Worm (Caenorhabditis elegans) whole organism, dauer: Measurements from ENCODE around the gene F02E8.4.

Experiments
- unc-62 ChIP-seq: sonication (generic microtip); optimal IDR thresholded peaks from 2 replicates; lab custom pipeline; 2017; ENCODE audit warnings: missing biosample characterization, missing genetic modification reagents, missing genetic modification characterization

The F02E8.4 gene

ce11 chrX:4492199-4492598, 38.3 kb downstream of the F02E8.4 start, which contains the start of gene F46H6.5:
F46H6.5 (minus strand) TSS chrX:4492208.
- TF ChIP-seq unc-62 (GFP tag; lab: Kevin White, UChicago): no peak

ce11 chrX:4493439-4494006, 39.6 kb downstream of the F02E8.4 start:
- TF ChIP-seq unc-62 (GFP tag; lab: Kevin White, UChicago): no peak

- TF ChIP-seq unc-62 (GFP tag; lab: Kevin White, UChicago): no peak
These were observed 42.1 kb downstream of the F02E8.4 start for ce11 chrX:4495814-4496567.

ce11 chrX:4498078-4498477, 44.2 kb downstream of the F02E8.4 start:
- TF ChIP-seq unc-62 (GFP tag; lab: Kevin White, UChicago): no peak

- no peak for TF ChIP-seq unc-62 (GFP tag; lab: Kevin White, UChicago)
These were observed 44.6 kb downstream of the F02E8.4 start for ce11 chrX:4498478-4498877.

ce11 chrX:4500499-4500898, 46.6 kb downstream of the F02E8.4 start:
- TF ChIP-seq unc-62 (GFP tag; lab: Kevin White, UChicago): no peak

- no peak for TF ChIP-seq unc-62 (GFP tag; lab: Kevin White, UChicago)
These were observed 48.1 kb downstream of the F02E8.4 start for ce11 chrX:4502039-4502438.

- no peak for TF ChIP-seq unc-62 (GFP tag; lab: Kevin White, UChicago)
These were observed 49.3 kb downstream of the F02E8.4 start for ce11 chrX:4503259-4503658.

- TF ChIP-seq unc-62 (GFP tag; lab: Kevin White, UChicago): no peak
These were observed 50.3 kb downstream of the F02E8.4 start, which contains the start of gene dgk-2 for ce11 chrX:4504108-4504668. dgk-2 (minus strand) TSS chrX:4504388.
